Fruit fly (Drosophila melanogaster) ovary, adult (tissue): ENCODE data around the gene dysf.

Experiments
- CG17801 ChIP-seq: fragments of 200-800 bp; optimal IDR thresholded peaks from 2 replicates; lab custom pipeline; 2019; ENCODE audit warnings: missing biosample characterization, mild to moderate bottlenecking, missing genetic modification characterization, moderate library complexity; ENCODE audit not compliant: partially characterized antibody

The dysf gene

DNA sequence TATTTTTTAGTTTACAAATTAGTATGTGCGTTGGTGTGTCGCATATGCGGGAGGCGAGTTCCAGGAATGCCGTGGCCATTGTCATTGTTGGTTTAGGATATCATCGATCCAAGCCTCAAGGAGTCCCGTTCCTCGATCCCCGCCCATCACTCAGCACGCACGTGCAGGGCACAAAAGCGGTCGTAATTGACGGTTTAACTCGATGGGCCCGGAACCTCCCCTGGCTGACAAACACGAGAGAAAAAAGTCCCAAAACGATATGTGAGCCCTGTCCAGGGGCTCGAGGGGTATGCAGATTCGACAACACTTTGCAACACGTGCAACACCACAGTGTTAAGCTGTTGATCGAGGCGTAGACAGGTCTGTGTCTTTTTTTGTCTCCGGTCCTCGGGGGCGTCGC, 70.6 kb downstream of the dysf start:
- no peak for TF ChIP-seq CG17801 (GFP tag; lab: Kevin White, UChicago)

DNA sequence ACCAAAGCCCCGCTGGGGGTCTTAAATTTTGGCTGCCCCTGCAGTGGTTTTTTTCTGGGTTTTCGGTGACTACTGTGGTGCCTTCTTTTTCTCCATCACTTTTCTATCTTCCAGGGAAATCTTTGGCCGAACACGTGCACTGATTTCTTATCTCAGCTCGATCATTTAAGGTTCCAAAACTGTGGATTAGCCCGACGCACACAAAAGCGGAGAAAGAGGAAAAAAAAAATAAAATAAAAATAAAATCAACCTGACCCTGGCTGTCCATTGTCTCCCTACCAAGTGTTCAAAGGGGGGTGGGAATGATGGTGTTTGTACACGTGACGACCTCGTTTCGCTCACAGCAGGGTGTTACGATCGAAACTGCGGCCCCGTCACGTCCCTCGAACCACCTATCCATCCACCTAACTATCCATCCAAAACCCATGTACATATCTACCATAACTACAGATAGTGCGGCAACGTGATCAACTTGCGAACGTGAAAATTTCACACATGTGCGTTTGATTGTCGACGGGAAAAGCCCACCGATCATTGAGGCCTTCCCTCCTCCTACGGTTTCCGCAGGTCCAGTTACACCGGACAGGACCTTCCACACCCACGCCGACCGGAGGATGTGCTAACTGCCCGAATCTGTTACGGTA, 71.8 kb downstream of the dysf start:
- TF ChIP-seq CG17801 (GFP tag; lab: Kevin White, UChicago): no peak
